Fruit fly (Drosophila melanogaster): ENCODE data around the gene CG15631.

CG15631 gene

DNA sequence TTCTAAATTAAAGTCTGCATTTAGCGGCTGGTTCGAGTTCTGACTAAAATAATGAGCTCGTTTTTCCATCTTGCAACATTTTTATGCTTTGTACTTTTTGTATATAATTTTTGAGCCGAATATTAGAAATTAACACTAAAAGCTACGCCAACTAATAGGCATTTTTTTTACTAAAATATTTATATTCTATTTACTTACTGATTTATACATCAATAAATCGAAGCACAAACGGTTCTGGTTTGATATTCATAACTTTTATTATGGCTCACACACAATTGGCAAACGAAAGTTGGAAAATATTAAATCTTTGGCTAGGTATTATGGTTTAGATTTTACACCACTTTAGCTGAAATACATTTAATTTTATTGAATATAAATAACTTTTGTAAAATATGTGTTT is at the start of gene CG15631:
CG15631 (minus strand) TSS at position 101 of the 400 bp plus-strand sequence.
- no peak for TF ChIP-seq CG8632 (GFP tag; optimal IDR thresholded peaks at IDR 0.05)
- TF ChIP-seq Sox14 (GFP tag; optimal IDR thresholded peaks at IDR 0.05): no peak
- TF ChIP-seq svp (GFP tag): no peak
- TF ChIP-seq vri (GFP tag; optimal IDR thresholded peaks at IDR 0.05): no peak
- TF ChIP-seq Hr4 (GFP tag; optimal IDR thresholded peaks at IDR 0.05): no peak
- TF ChIP-seq fkh (GFP tag; optimal IDR thresholded peaks at IDR 0.05): no peak
- no peak for TF ChIP-seq cyc (GFP tag; optimal IDR thresholded peaks at IDR 0.05)
- TF ChIP-seq achi (GFP tag; optimal IDR thresholded peaks at IDR 0.05): no peak
- no peak for TF ChIP-seq CG10669 (GFP tag; optimal IDR thresholded peaks at IDR 0.05)
- no peak for TF ChIP-seq CG10631 (GFP tag; optimal IDR thresholded peaks at IDR 0.05)
- no peak for TF ChIP-seq OdsH (GFP tag; optimal IDR thresholded peaks at IDR 0.05)
- TF ChIP-seq Eip93F (GFP tag; optimal IDR thresholded peaks at IDR 0.05): no peak

DNA sequence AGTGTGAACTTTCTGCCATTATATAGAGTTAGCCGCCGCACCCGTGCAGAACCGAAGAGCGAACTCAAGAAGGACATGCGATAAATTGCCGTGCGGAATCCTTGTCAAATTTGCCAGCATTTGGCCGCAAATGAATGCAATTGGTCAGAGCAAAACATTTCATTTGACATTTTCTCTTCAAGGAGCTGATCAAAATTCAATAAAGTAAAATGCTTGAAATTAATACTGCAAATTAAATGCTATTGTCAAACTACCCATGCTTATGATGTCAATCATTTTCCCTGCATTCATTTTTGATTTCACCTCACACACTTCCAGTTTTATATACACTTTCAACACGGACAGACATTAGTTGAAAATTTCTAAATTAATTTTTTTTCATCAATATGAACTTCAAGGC is 28.3 kb upstream of the CG15631 start, which contains the start of gene CG42523:
CG42523 (plus strand) TSS at position 301 of the 400 bp plus-strand sequence.
- TF ChIP-seq Hr39 (GFP tag; optimal IDR thresholded peaks at IDR 0.05) (no peak), CG15336 (GFP tag; IDR thresholded peaks at IDR 0.05) (no peak), net (GFP tag; optimal IDR thresholded peaks at IDR 0.05) (no peak), Eip75B (GFP tag; optimal IDR thresholded peaks at IDR 0.05) (no peak)

DNA sequence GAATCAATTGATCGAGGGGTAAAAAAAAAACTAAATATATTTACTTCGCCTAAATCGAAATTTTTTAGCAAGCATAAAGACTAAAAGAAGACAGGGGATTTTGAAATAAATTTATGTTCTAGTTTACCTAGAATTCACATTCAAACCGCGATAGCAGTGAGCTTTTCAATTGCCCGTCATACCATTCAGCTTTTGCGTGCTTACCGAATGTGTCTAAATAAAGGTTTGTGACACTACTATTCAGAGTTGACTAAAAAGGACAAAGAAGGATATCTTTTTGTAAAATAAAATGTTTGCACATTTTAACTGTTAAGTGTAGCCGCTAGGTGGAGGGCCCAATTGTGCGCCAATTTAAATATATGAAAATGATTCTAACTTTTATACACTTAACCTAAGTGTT is 8.2 kb downstream of the CG15631 start:
- TF ChIP-seq CG10631 (GFP tag; optimal IDR thresholded peaks at IDR 0.05) (no peak), Hr39 (GFP tag; optimal IDR thresholded peaks at IDR 0.05) (no peak), net (GFP tag; optimal IDR thresholded peaks at IDR 0.05) (no peak), vri (GFP tag; optimal IDR thresholded peaks at IDR 0.05) (no peak), OdsH (GFP tag; optimal IDR thresholded peaks at IDR 0.05) (no peak), lz (GFP tag; optimal IDR thresholded peaks at IDR 0.05) (no peak), Eip93F (GFP tag; optimal IDR thresholded peaks at IDR 0.05) (no peak), CG6792 (GFP tag; optimal IDR thresholded peaks at IDR 0.05) (no peak), Ets21C (GFP tag; optimal IDR thresholded peaks at IDR 0.05) (no peak), CG11762 (GFP tag; optimal IDR thresholded peaks at IDR 0.05; ENCODE audit: insufficient read depth) (no peak), eg (GFP tag; IDR thresholded peaks at IDR 0.05) (no peak), fd85E (GFP tag; optimal IDR thresholded peaks at IDR 0.05) (no peak)

DNA sequence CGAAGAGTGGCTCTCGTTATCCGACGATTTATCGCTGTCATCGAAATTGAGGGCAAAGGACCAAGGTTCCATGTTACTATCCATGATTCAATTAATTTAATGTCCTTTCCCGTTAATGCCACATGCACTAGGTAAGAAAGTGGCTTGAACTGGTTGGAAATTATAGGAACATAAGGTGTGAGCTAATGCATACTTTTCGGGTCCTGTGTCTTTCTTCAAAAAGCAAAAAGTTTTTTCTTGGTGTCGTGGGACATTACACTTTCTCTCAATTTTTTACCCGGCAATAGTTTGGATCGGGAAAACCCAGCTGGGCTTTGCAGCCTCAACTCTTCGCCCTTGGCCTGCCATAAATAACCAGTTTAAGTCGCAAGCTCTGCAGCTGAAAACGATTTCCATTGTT is 32.9 kb downstream of the CG15631 start, which contains the start of gene Taf12L:
Taf12L (minus strand) TSS at position 101 of the 400 bp plus-strand sequence.
- TF ChIP-seq esn (GFP tag; optimal IDR thresholded peaks at IDR 0.05) (no peak), CG6163 (GFP tag; IDR thresholded peaks at IDR 0.05) (no peak), acj6 (GFP tag; optimal IDR thresholded peaks at IDR 0.05) (no peak), CG6792 (GFP tag; optimal IDR thresholded peaks at IDR 0.05) (no peak), Sox15 (GFP tag; optimal IDR thresholded peaks at IDR 0.05) (no peak), CG6854 (GFP tag; optimal IDR thresholded peaks at IDR 0.05) (no peak), Ets21C (GFP tag; optimal IDR thresholded peaks at IDR 0.05) (no peak), Eip93F (GFP tag; optimal IDR thresholded peaks at IDR 0.05) (no peak), CG11762 (GFP tag; optimal IDR thresholded peaks at IDR 0.05; ENCODE audit: insufficient read depth) (no peak), CG34406 (GFP tag; optimal IDR thresholded peaks at IDR 0.05) (no peak), dac (GFP tag; optimal IDR thresholded peaks at IDR 0.05) (no peak), cyc (GFP tag; optimal IDR thresholded peaks at IDR 0.05) (no peak), CG10669 (GFP tag; optimal IDR thresholded peaks at IDR 0.05) (no peak), eg (GFP tag; IDR thresholded peaks at IDR 0.05) (no peak)

DNA sequence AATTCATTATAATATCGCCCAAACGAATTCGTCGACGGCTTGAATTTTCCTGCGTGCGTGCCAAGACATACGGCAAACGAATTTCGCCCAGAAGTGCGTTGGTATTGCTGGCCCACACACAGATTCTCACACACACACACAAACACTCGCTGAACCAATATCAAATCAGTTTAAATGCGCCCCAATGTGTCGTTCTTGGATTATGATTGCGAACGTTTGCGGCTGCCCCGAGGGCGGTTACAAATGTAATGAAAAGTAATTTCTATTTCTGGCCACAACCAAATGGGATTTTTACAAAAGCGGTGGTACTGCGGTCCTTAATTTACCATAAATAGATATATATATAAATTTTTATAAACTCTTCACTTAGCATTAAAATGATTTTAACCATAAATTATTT is 35.4 kb downstream of the CG15631 start:
- TF ChIP-seq pdm3 (GFP tag; optimal IDR thresholded peaks at IDR 0.05): no peak

DNA sequence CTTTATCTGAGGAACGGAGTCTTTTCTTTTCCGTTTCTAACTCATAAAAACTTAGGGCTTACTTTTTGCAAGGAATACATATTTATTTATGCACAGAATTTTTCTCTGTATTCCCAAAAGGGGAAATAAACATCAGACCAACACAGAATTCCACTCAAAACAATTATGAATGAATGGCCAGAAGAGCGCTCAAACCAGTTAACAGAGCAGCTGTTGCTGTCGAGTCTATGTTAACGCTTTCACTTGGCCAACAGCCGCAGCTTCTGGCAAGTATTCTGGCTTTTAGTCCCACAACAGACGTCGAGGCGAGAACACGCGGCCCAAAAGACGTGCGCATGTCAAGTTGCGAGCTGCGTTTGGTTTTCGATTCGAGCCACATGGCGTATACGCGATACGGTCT is 39.8 kb downstream of the CG15631 start, which contains the start of gene dcma:
dcma (plus strand) TSS at position 301 of the 400 bp plus-strand sequence.
- TF ChIP-seq CG6808 (GFP tag; optimal IDR thresholded peaks at IDR 0.05): no peak
- no peak for TF ChIP-seq Smox (GFP tag; optimal IDR thresholded peaks at IDR 0.05)
- TF ChIP-seq CG15336 (GFP tag; IDR thresholded peaks at IDR 0.05): no peak
- TF ChIP-seq svp (GFP tag): peak; percentile 13

Measured in whole organism, prepupa.